Worm (Caenorhabditis elegans) whole organism, L1 larva: Measurements from ENCODE around the gene Y25C1A.14.

Source experiments
- ama-1 ChIP-seq: fragments of 150-350 bp; optimal IDR thresholded peaks from 2 replicates; lab custom pipeline; 2014
- ceh-82 ChIP-seq, 3 experiments: fragments of 150-350 bp in 1 of 3; sonication (generic microtip) in 2 of 3; optimal IDR thresholded peaks; 2 replicates each; lab custom pipeline; 2014 to 2017; ENCODE audit warnings: missing biosample characterization in 3 of 3, missing genetic modification characterization in 3 of 3
- ceh-88 ChIP-seq: fragments of 200-800 bp; sonication (Bioruptor generic); IDR thresholded peaks from 2 replicates; pipeline ENCODE4 v1.3.6; 2022; ENCODE audit warnings: missing genetic modification characterization, missing compliant biosample characterization
- elt-3 ChIP-seq, 6 experiments: fragments of 150-350 bp in 1 of 6; sonication (generic microtip); optimal IDR thresholded peaks; 2 replicates each; lab custom pipeline; 2017 to 2018; ENCODE audit warnings: missing biosample characterization in 6 of 6, missing genetic modification characterization in 6 of 6, inconsistent platforms in 1 of 6
- fkh-4 ChIP-seq: sonication (generic microtip); optimal IDR thresholded peaks from 2 replicates; lab custom pipeline; 2016; ENCODE audit warnings: missing compliant biosample characterization, missing genetic modification characterization, borderline replicate concordance
- hpl-2 ChIP-seq: fragments of 150-350 bp; optimal IDR thresholded peaks from 2 replicates; lab custom pipeline; 2014; ENCODE audit warnings: missing biosample characterization, missing genetic modification reagents, missing genetic modification characterization
- jun-1 ChIP-seq: fragments of 150-350 bp; optimal IDR thresholded peaks from 2 replicates; lab custom pipeline; 2014; ENCODE audit warnings: missing biosample characterization, missing genetic modification reagents, missing genetic modification characterization
- lin-13 ChIP-seq: fragments of 150-350 bp; optimal IDR thresholded peaks from 2 replicates; lab custom pipeline; 2014; ENCODE audit warnings: missing biosample characterization, missing genetic modification reagents, missing genetic modification characterization
- mef-2 ChIP-seq: fragments of 150-350 bp; optimal IDR thresholded peaks from 2 replicates; lab custom pipeline; 2014; ENCODE audit warnings: missing biosample characterization, missing genetic modification characterization
- nhr-77 ChIP-seq: fragments of 150-350 bp; optimal IDR thresholded peaks from 2 replicates; lab custom pipeline; 2014; ENCODE audit warnings: missing biosample characterization, missing genetic modification characterization
- nhr-85 ChIP-seq: sonication (generic microtip); peaks from one replicate; lab custom pipeline; 2016; ENCODE audit warnings: missing genetic modification characterization, inconsistent platforms, missing compliant biosample characterization
- zag-1 ChIP-seq: fragments of 150-350 bp; optimal IDR thresholded peaks from 2 replicates; lab custom pipeline; 2014; ENCODE audit warnings: missing biosample characterization, missing genetic modification characterization
- ztf-4 ChIP-seq: fragments of 150-350 bp; optimal IDR thresholded peaks from 2 replicates; lab custom pipeline; 2014; ENCODE audit warnings: missing biosample characterization, missing genetic modification characterization

DNA sequence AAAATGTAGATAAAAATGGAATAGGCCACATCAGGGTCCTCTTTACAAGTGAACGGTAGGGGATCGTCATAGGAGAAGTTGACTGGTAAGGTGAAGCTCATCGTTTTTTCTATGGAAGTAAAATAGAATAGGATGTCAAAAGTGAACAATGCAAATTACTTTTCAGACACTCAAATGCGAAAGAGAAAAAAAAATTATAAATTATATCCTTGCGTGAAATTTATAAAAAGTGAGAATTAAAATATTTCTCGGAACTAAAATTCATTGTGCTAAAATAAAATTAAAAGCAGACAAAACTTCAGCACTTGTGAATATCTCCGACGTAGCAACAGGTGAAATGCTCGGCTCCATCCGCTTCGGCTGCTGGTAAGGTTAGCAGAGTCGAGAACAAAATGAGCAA, 3.4 kb downstream of the Y25C1A.14 start, which contains the start of gene srg-22:
- no peak for TF ChIP-seq nhr-77 (tag; lab: Kevin White, UChicago)
- no peak for TF ChIP-seq hpl-2 (GFP tag; lab: Kevin White, UChicago)
- TF ChIP-seq mef-2 (tag; lab: Kevin White, UChicago), result no peak
- no peak for TF ChIP-seq zag-1 (tag; lab: Kevin White, UChicago)
- no peak for TF ChIP-seq ztf-4
- TF ChIP-seq elt-3 (tag; optimal IDR thresholded peaks at IDR 0.05; lab: Kevin White, UChicago), result no peak
- TF ChIP-seq fkh-4 (tag; lab: Kevin White, UChicago), result no peak
- TF ChIP-seq ama-1 (lab: Kevin White, UChicago), result no peak
- no peak for TF ChIP-seq jun-1 (tag; lab: Kevin White, UChicago)
- TF ChIP-seq ceh-88, result no peak
- TF ChIP-seq ceh-82 (tag; optimal IDR thresholded peaks at IDR 0.05; lab: Kevin White, UChicago), result no peak
- TF ChIP-seq lin-13, result no peak
- no peak for TF ChIP-seq nhr-85 (tag; lab: Kevin White, UChicago)
